Fruit fly (Drosophila melanogaster) whole organism, larva: ENCODE measurements around the gene CG17819.

Experiments used
- noc ChIP-seq: fragments of 200-800 bp; sonication (Bioruptor generic); optimal IDR thresholded peaks from 3 replicates; lab custom pipeline; 2019; ENCODE audit warnings: missing biosample characterization, mild to moderate bottlenecking, missing genetic modification characterization, moderate library complexity

Gene CG17819

DNA sequence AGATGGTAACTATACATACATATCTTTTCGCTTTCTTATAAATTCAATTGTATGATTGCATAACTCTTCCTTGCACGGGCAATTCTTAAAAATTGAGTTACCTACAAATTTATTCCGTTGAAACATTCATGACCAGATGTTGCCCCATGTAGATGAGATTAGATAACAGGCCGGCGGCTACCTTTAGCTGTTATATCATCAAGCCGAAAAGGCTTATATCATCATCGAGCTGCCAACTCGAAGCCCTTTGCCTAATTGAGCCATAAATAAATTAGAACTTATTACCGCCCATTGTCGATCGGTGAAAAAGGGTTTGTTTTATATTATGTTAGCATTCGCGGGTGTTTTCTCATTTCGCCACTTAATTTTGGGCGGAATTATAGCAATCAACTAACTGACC is 44.9 kb downstream of the CG17819 start:
- no peak for TF ChIP-seq noc (tag; lab: Kevin White, UChicago)

dm6 chr3R:21839636-21840035 is 45.7 kb downstream of the CG17819 start:
- no peak for TF ChIP-seq noc (tag; lab: Kevin White, UChicago)

DNA sequence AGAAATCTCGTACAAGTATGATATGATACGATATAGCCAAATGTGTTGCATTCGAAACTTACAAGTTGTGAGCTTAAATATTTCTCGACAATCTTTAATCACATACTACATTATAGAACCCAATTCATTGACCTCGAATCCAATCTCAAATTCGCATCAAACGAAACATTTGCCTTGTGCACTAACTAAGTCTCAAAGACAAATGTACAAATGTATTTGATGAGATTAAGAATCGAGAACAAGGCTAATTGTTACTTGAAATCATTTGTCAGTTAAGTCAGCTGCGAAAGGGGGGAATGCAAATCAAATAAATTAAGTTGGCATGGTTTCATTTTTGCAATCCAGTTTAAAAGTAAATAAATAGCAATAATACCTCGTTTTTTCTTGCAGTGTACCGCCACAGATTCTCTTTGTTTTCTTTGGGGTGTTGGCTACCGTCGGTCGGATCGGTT is 46.8 kb downstream of the CG17819 start:
- no peak for TF ChIP-seq noc (tag; lab: Kevin White, UChicago)

dm6 chr3R:21837069-21837977 is 48.0 kb downstream of the CG17819 start:
- TF ChIP-seq noc (tag; lab: Kevin White, UChicago), result no peak

DNA sequence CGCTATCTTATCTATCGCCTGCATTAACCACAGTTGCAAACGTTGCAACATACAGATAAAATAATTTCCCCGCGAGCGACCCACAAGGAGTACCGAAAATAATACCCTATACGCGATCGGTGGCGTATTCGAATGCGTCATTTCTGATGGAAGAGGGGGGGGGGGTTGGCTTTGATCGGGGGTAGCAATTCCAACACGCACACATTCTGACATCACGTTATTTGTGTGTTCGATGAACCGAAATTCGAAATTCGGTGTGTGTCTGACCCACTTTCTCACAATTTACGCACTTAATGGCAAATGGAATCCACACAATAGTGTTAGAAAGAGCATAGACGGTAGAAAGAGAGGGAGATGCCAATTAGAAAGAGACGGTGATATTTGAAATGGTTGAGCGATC is 48.7 kb downstream of the CG17819 start:
- no peak for TF ChIP-seq noc (tag; lab: Kevin White, UChicago)

DNA sequence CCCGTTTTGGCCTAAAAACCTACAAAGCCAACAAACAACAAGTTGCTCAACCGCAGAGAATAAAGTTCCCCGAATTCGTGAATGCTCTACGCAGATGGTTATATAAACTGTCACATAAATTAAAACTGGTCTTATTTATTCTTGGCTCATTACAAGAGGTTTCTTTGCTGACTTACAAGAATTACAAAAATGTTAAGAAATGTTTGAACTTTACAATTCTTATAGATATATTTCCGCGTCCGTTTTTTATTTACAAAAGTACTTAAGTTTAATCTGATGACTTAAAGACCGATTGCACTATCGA is 49.2 kb downstream of the CG17819 start:
- TF ChIP-seq noc (tag; lab: Kevin White, UChicago), result no peak

- TF ChIP-seq noc (tag; lab: Kevin White, UChicago), result no peak
Measured at dm6 chr3R:21835388-21836200, 49.8 kb downstream of the CG17819 start.
